Worm (Caenorhabditis elegans) whole organism, L4 larva: ENCODE results near the gene ZK856.16.

Experiments used
- nhr-48 ChIP-seq: sonication (generic microtip); optimal IDR thresholded peaks from 2 replicates; lab custom pipeline; 2016; ENCODE audit warnings: mild to moderate bottlenecking, missing genetic modification characterization, missing compliant biosample characterization

Gene ZK856.16

DNA sequence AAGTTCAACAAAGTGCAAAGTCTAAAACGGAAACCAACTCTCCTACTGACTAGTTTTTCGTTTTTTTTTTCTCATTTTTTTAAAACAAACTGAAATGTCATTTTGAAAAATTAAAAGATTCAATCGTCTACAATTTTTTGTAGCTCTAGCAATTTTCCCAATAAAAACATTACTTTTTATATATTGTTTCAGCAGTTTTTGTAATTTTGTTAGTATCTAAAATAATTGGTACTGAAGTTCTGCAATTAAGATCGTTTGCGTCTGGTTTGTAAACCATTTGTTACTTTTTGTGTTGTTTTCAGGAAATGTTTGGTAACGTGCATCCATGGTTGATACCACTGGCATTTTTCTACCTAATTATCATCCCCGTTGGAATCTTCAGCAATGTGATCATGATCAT is 46.9 kb downstream of the ZK856.16 start, which contains the start of gene srsx-30 (continued):
- no peak for TF ChIP-seq nhr-48 (tag; lab: Kevin White, UChicago)
